Worm (Caenorhabditis elegans) whole organism, young adult: ENCODE measurements around the gene col-167.

Source experiments
- B0035.1 ChIP-seq: sonication (generic microtip); optimal IDR thresholded peaks from 2 replicates; lab custom pipeline; 2016; ENCODE audit warnings: missing genetic modification characterization, mild to moderate bottlenecking, missing compliant biosample characterization, missing genotype, missing genetic modification reagents
- B0336.3 ChIP-seq: fragments of 200-800 bp; sonication (Bioruptor generic); IDR thresholded peaks from 2 replicates; pipeline ENCODE4 v1.3.6; 2022; ENCODE audit warnings: missing genetic modification characterization, missing compliant biosample characterization
- C17E4.6 ChIP-seq: fragments of 200-800 bp; sonication (Bioruptor generic); IDR thresholded peaks from 2 replicates; pipeline ENCODE4 v1.3.6; 2022; ENCODE audit warnings: missing genetic modification reagents, missing genetic modification characterization, missing compliant biosample characterization
- F57C9.4 ChIP-seq: sonication (generic microtip); optimal IDR thresholded peaks from 2 replicates; lab custom pipeline; 2017; ENCODE audit warnings: mild to moderate bottlenecking, missing genetic modification characterization, missing compliant biosample characterization
- K12H6.12 ChIP-seq: fragments of 200-800 bp; sonication (Bioruptor generic); optimal IDR thresholded peaks from 2 replicates; lab custom pipeline; 2018; ENCODE audit warnings: mild to moderate bottlenecking, missing genetic modification characterization, missing compliant biosample characterization
- T07F8.4 ChIP-seq: sonication (generic microtip); optimal IDR thresholded peaks from 2 replicates; lab custom pipeline; 2016; ENCODE audit warnings: mild to moderate bottlenecking, missing genetic modification characterization, moderate library complexity, missing compliant biosample characterization
- ZK185.1 ChIP-seq: sonication (generic microtip); optimal IDR thresholded peaks from 2 replicates; lab custom pipeline; 2016; ENCODE audit warnings: mild to moderate bottlenecking, missing genetic modification characterization, missing compliant biosample characterization; ENCODE audit not compliant: poor library complexity, severe bottlenecking
- akir-1 ChIP-seq: fragments of 200-800 bp; sonication (Bioruptor generic); optimal IDR thresholded peaks from 2 replicates; lab custom pipeline; 2018; ENCODE audit warnings: mild to moderate bottlenecking, missing genetic modification characterization, moderate library complexity, missing compliant biosample characterization
- ama-1 ChIP-seq, 3 experiments: fragments of 150-350 bp in 1 of 3; sonication (generic microtip) in 2 of 3; optimal IDR thresholded peaks; 2 replicates each; lab custom pipeline; 2014 to 2018; ENCODE audit warnings: missing biosample characterization in 2 of 3, missing genetic modification characterization in 2 of 3, missing genetic modification reagents in 2 of 3
- aptf-2 ChIP-seq: fragments of 200-800 bp; sonication (Bioruptor generic); conservative IDR thresholded peaks from 2 replicates; pipeline ENCODE4 v1.3.6; 2022; ENCODE audit warnings: missing genetic modification reagents, missing genetic modification characterization, missing compliant biosample characterization
- athp-1 ChIP-seq: sonication (generic microtip); optimal IDR thresholded peaks from 2 replicates; lab custom pipeline; 2017; ENCODE audit warnings: mild to moderate bottlenecking, missing genetic modification characterization, missing compliant biosample characterization
- attf-6 ChIP-seq: fragments of 200-800 bp; sonication (Bioruptor generic); IDR thresholded peaks from 2 replicates; pipeline ENCODE4 v1.3.6; 2022; ENCODE audit warnings: missing genetic modification reagents, missing genetic modification characterization, missing compliant biosample characterization
- ccch-3 ChIP-seq: fragments of 200-800 bp; sonication (Bioruptor generic); optimal IDR thresholded peaks from 2 replicates; lab custom pipeline; 2018; ENCODE audit warnings: mild to moderate bottlenecking, missing genetic modification characterization, missing compliant biosample characterization
- cebp-1 ChIP-seq, 2 experiments: fragments of 200-800 bp in 1 of 2; sonication (Bioruptor generic) in 1 of 2; sonication (generic microtip) in 1 of 2; IDR thresholded peaks in 1 of 2; optimal IDR thresholded peaks in 1 of 2; 2 replicates each; pipeline versions ENCODE4 v1.3.6 to Lab custom; 2017 to 2022; ENCODE audit warnings: missing compliant biosample characterization in 2 of 2, missing genetic modification characterization in 2 of 2, mild to moderate bottlenecking in 1 of 2, missing genetic modification reagents in 1 of 2, moderate library complexity in 1 of 2
- die-1 ChIP-seq: sonication (generic microtip); optimal IDR thresholded peaks from 2 replicates; lab custom pipeline; 2016; ENCODE audit warnings: missing genotype, mild to moderate bottlenecking, missing genetic modification characterization, missing compliant biosample characterization
- dpff-1 ChIP-seq: sonication (generic microtip); optimal IDR thresholded peaks from 2 replicates; lab custom pipeline; 2017; ENCODE audit warnings: mild to moderate bottlenecking, missing genetic modification characterization, missing compliant biosample characterization
- egl-18 ChIP-seq: fragments of 200-800 bp; sonication (Bioruptor generic); IDR thresholded peaks from 2 replicates; pipeline ENCODE4 v1.3.6; 2022; ENCODE audit warnings: missing genetic modification reagents, missing genetic modification characterization, missing compliant biosample characterization
- ets-4 ChIP-seq: fragments of 200-800 bp; sonication (Bioruptor generic); optimal IDR thresholded peaks from 2 replicates; lab custom pipeline; 2018; ENCODE audit warnings: mild to moderate bottlenecking, missing genetic modification characterization, missing compliant biosample characterization
- gei-17 ChIP-seq: fragments of 200-800 bp; sonication (Bioruptor generic); optimal IDR thresholded peaks from 2 replicates; lab custom pipeline; 2018; ENCODE audit warnings: mild to moderate bottlenecking, missing genetic modification characterization, missing compliant biosample characterization
- hmg-1.2 ChIP-seq: fragments of 200-800 bp; sonication (Bioruptor generic); IDR thresholded peaks from 2 replicates; pipeline ENCODE4 v1.3.6; 2022; ENCODE audit warnings: missing genetic modification reagents, missing genetic modification characterization, missing compliant biosample characterization
- let-607 ChIP-seq, 2 experiments: fragments of 200-800 bp in 1 of 2; sonication (Bioruptor generic) in 1 of 2; sonication (generic microtip) in 1 of 2; optimal IDR thresholded peaks; 2 replicates each; lab custom pipeline; 2016 to 2018; ENCODE audit warnings: mild to moderate bottlenecking in 2 of 2, missing compliant biosample characterization in 2 of 2, missing genetic modification characterization in 2 of 2, moderate library complexity in 2 of 2, missing genotype in 1 of 2
- lin-35 ChIP-seq, 3 experiments: fragments of 150-350 bp in 2 of 3; sonication (generic microtip) in 1 of 3; optimal IDR thresholded peaks; 2 replicates each; lab custom pipeline; 2014 to 2018; ENCODE audit warnings: missing biosample characterization in 3 of 3, missing genetic modification characterization in 3 of 3, missing genetic modification reagents in 3 of 3
- lsl-1 ChIP-seq: fragments of 200-800 bp; sonication (Bioruptor generic); optimal IDR thresholded peaks from 2 replicates; lab custom pipeline; 2018; ENCODE audit warnings: mild to moderate bottlenecking, missing genetic modification characterization, moderate library complexity, missing compliant biosample characterization
- lsy-27 ChIP-seq: sonication (generic microtip); optimal IDR thresholded peaks from 2 replicates; lab custom pipeline; 2017; ENCODE audit warnings: missing genetic modification characterization, mild to moderate bottlenecking, missing compliant biosample characterization, antibody characterized with exemption, missing genotype, borderline replicate concordance; ENCODE audit not compliant: insufficient read depth
- madf-6 ChIP-seq: fragments of 200-800 bp; sonication (Bioruptor generic); IDR thresholded peaks from 2 replicates; pipeline ENCODE4 v1.3.6; 2022; ENCODE audit warnings: missing genetic modification reagents, missing genetic modification characterization, missing compliant biosample characterization
- madf-8 ChIP-seq: fragments of 200-800 bp; sonication (Bioruptor generic); conservative IDR thresholded peaks from 2 replicates; pipeline ENCODE4 v1.3.6; 2022; ENCODE audit warnings: missing genetic modification reagents, missing genetic modification characterization, missing compliant biosample characterization
- mcd-1 ChIP-seq: fragments of 200-800 bp; sonication (Bioruptor generic); IDR thresholded peaks from 2 replicates; pipeline ENCODE4 v1.3.6; 2022; ENCODE audit warnings: missing genetic modification reagents, missing genetic modification characterization, missing compliant biosample characterization
- mes-4 ChIP-seq: sonication (generic microtip); optimal IDR thresholded peaks from 2 replicates; lab custom pipeline; 2016; ENCODE audit warnings: missing genotype, missing genetic modification characterization, missing compliant biosample characterization
- mxl-1 ChIP-seq: sonication (generic microtip); optimal IDR thresholded peaks from 2 replicates; lab custom pipeline; 2016; ENCODE audit warnings: missing genetic modification characterization, missing compliant biosample characterization
- nfya-2 ChIP-seq: fragments of 200-800 bp; sonication (Bioruptor generic); IDR thresholded peaks from 2 replicates; pipeline ENCODE4 v1.3.6; 2022; ENCODE audit warnings: missing genetic modification reagents, missing genetic modification characterization, missing compliant biosample characterization
- nfyb-1 ChIP-seq: fragments of 200-800 bp; sonication (Bioruptor generic); IDR thresholded peaks from 2 replicates; pipeline ENCODE4 v1.3.6; 2022; ENCODE audit warnings: missing genetic modification reagents, missing genetic modification characterization, missing compliant biosample characterization
- repo-1 ChIP-seq: sonication (generic microtip); optimal IDR thresholded peaks from 2 replicates; lab custom pipeline; 2017; ENCODE audit warnings: mild to moderate bottlenecking, missing genetic modification characterization, missing compliant biosample characterization
- sdz-38 ChIP-seq: sonication (generic microtip); optimal IDR thresholded peaks from 2 replicates; lab custom pipeline; 2016; ENCODE audit warnings: missing genotype, missing genetic modification characterization, missing compliant biosample characterization
- snpc-1.3 ChIP-seq: sonication (generic microtip); optimal IDR thresholded peaks from 2 replicates; lab custom pipeline; 2017; ENCODE audit warnings: missing genetic modification characterization, mild to moderate bottlenecking, missing compliant biosample characterization, antibody characterized with exemption, moderate library complexity, missing genotype, missing genetic modification reagents; ENCODE audit not compliant: insufficient read depth
- somi-1 ChIP-seq: fragments of 200-800 bp; sonication (Bioruptor generic); optimal IDR thresholded peaks from 2 replicates; lab custom pipeline; 2018; ENCODE audit warnings: mild to moderate bottlenecking, missing genetic modification characterization, missing compliant biosample characterization
- sptf-2 ChIP-seq: fragments of 200-800 bp; sonication (Bioruptor generic); optimal IDR thresholded peaks from 2 replicates; lab custom pipeline; 2018; ENCODE audit warnings: mild to moderate bottlenecking, missing genetic modification characterization, missing compliant biosample characterization
- tbx-9 ChIP-seq: sonication (generic microtip); optimal IDR thresholded peaks from 2 replicates; lab custom pipeline; 2016; ENCODE audit warnings: borderline replicate concordance, missing genetic modification characterization, inconsistent platforms, missing compliant biosample characterization
- unc-130 ChIP-seq: sonication (generic microtip); optimal IDR thresholded peaks from 2 replicates; lab custom pipeline; 2016; ENCODE audit warnings: missing genetic modification reagents, missing genetic modification characterization, missing compliant biosample characterization
- zfh-2 ChIP-seq: fragments of 200-800 bp; sonication (Bioruptor generic); conservative IDR thresholded peaks from 2 replicates; pipeline ENCODE4 v1.3.6; 2022; ENCODE audit warnings: missing genetic modification reagents, missing genetic modification characterization, missing compliant biosample characterization

The col-167 gene

ce11 chrX:6355030-6355635 lies 31.8 kb downstream of the col-167 start, which contains the start of gene C03B1.5:
Gene C03B1.5 (plus strand): TSS chrX:6355585.
- TF ChIP-seq egl-18 (GFP tag; lab: Robert Waterston, UW) = no peak
- no peak for TF ChIP-seq aptf-2 (GFP tag; lab: Robert Waterston, UW)
- TF ChIP-seq cebp-1 (GFP tag; IDR thresholded peaks at IDR 0.05; lab: Robert Waterston, UW) = no peak
- no peak for TF ChIP-seq cebp-1 (tag; optimal IDR thresholded peaks at IDR 0.05; lab: Kevin White, UChicago)
- no peak for TF ChIP-seq ama-1 (optimal IDR thresholded peaks at IDR 0.05; lab: Kevin White, UChicago)
- TF ChIP-seq ama-1 (GFP tag; optimal IDR thresholded peaks at IDR 0.05; lab: Kevin White, UChicago) = no peak
- TF ChIP-seq nfyb-1 (GFP tag; lab: Robert Waterston, UW) = no peak
- no peak for TF ChIP-seq repo-1 (tag; lab: Kevin White, UChicago)
- TF ChIP-seq zfh-2 (GFP tag; lab: Robert Waterston, UW) = no peak
- no peak for TF ChIP-seq ZK185.1 (tag; lab: Kevin White, UChicago)
- no peak for TF ChIP-seq tbx-9
- no peak for TF ChIP-seq snpc-1.3 (tag; lab: Kevin White, UChicago)
- no peak for TF ChIP-seq T07F8.4 (tag; lab: Kevin White, UChicago)
- no peak for TF ChIP-seq B0336.3

- TF ChIP-seq lsy-27 (tag; lab: Kevin White, UChicago) (no peak), sdz-38 (tag; lab: Kevin White, UChicago) (no peak), let-607 (tag; optimal IDR thresholded peaks at IDR 0.05; lab: Kevin White, UChicago) (no peak), B0035.1 (no peak), unc-130 (no peak), mxl-1 (tag; lab: Kevin White, UChicago) (no peak), athp-1 (no peak), C17E4.6 (GFP tag; lab: Robert Waterston, UW) (no peak), sptf-2 (no peak), die-1 (tag; lab: Kevin White, UChicago) (no peak), lin-35 (GFP tag; optimal IDR thresholded peaks at IDR 0.05; lab: Kevin White, UChicago) (no peak), K12H6.12 (tag; lab: Kevin White, UChicago) (no peak), dpff-1 (tag; lab: Kevin White, UChicago) (no peak), hmg-1.2 (GFP tag; lab: Robert Waterston, UW) (no peak)
Observed at ce11 chrX:6357772-6358171, 34.5 kb downstream of the col-167 start, which contains the start of gene C03B1.10. Gene C03B1.10 (minus strand): TSS chrX:6357872.

ce11 chrX:6360077-6360476 lies 36.8 kb downstream of the col-167 start:
- TF ChIP-seq lsl-1 = no peak

- no peak for TF ChIP-seq F57C9.4 (tag; lab: Kevin White, UChicago)
- TF ChIP-seq mcd-1 (GFP tag; lab: Robert Waterston, UW) = no peak
- no peak for TF ChIP-seq akir-1 (GFP tag; lab: Kevin White, UChicago)
- no peak for TF ChIP-seq sdz-38 (tag; lab: Kevin White, UChicago)
- no peak for TF ChIP-seq gei-17 (GFP tag; lab: Kevin White, UChicago)
- TF ChIP-seq attf-6 (GFP tag; lab: Robert Waterston, UW) = no peak
- TF ChIP-seq mes-4 (tag; lab: Kevin White, UChicago) = no peak
- no peak for TF ChIP-seq madf-6 (GFP tag; lab: Robert Waterston, UW)
- no peak for TF ChIP-seq ets-4 (GFP tag; lab: Kevin White, UChicago)
- no peak for TF ChIP-seq somi-1
- no peak for TF ChIP-seq madf-8 (GFP tag; lab: Robert Waterston, UW)
- no peak for TF ChIP-seq ccch-3 (GFP tag; lab: Kevin White, UChicago)
- no peak for TF ChIP-seq ama-1 (optimal IDR thresholded peaks at IDR 0.05; lab: Kevin White, UChicago)
- no peak for TF ChIP-seq ama-1 (GFP tag; optimal IDR thresholded peaks at IDR 0.05; lab: Kevin White, UChicago)
- TF ChIP-seq nfya-2 (GFP tag; lab: Robert Waterston, UW) = no peak
Observed at ce11 chrX:6360658-6361057, 37.4 kb downstream of the col-167 start, which contains the start of gene C03B1.14. Gene C03B1.14 (minus strand): TSS chrX:6360758.
